Fruit fly (Drosophila melanogaster): ENCODE results near the gene CG7130.

DNA sequence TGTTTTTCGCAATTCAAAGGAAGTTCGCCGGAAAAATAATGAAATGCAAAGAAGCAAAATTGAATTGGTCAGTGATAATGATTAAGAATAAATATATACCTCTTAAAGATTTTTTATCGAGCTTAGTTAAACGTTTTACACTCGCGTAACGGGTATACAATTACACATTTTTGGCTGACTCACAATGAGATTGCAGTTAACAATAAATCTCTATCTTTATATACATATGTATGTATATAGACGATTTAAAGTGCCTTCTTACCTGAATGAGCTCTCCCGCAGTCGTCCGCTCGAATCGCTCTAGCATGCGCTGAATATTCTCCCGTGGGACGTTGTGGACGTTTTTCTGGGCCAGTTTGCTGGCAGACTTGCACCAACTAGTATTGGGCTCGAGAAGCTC lies 5.0 kb downstream of the CG7130 start:
- no peak for TF ChIP-seq Abd-B (GFP tag; optimal IDR thresholded peaks at IDR 0.05)
- no peak for TF ChIP-seq lola (GFP tag; optimal IDR thresholded peaks at IDR 0.05)
- TF ChIP-seq sage (GFP tag; optimal IDR thresholded peaks at IDR 0.05), result no peak
- TF ChIP-seq OdsH (GFP tag; optimal IDR thresholded peaks at IDR 0.05), result no peak
- TF ChIP-seq Hnf4 (GFP tag; optimal IDR thresholded peaks at IDR 0.05), result no peak
- no peak for TF ChIP-seq usp (GFP tag; optimal IDR thresholded peaks at IDR 0.05)
- no peak for TF ChIP-seq ey (GFP tag; optimal IDR thresholded peaks at IDR 0.05)
- no peak for TF ChIP-seq psq (GFP tag; optimal IDR thresholded peaks at IDR 0.05)
- no peak for TF ChIP-seq Myc (optimal IDR thresholded peaks at IDR 0.05)
- TF ChIP-seq Dfd (GFP tag; optimal IDR thresholded peaks at IDR 0.05), result no peak
- TF ChIP-seq pan (optimal IDR thresholded peaks at IDR 0.05), result no peak
- no peak for TF ChIP-seq fru (GFP tag; optimal IDR thresholded peaks at IDR 0.05)
- TF ChIP-seq br (GFP tag; optimal IDR thresholded peaks at IDR 0.05), result no peak

All from whole organism, wandering third instar larva.